Fruit fly (Drosophila melanogaster) whole organism, embryonic: ENCODE measurements around the gene CG31178.

Experiments used
- BEAF-32 ChIP-seq: fragments of 200-800 bp; sonication (Bioruptor generic); optimal IDR thresholded peaks from 3 replicates; lab custom pipeline; 2017; ENCODE audit warnings: missing biosample characterization, missing genetic modification characterization, mild to moderate bottlenecking, moderate library complexity, missing genetic modification reagents
- Bteb2 ChIP-seq: fragments of 200-800 bp; sonication (Bioruptor generic); optimal IDR thresholded peaks from 2 replicates; lab custom pipeline; 2016; ENCODE audit warnings: missing biosample characterization, missing genetic modification characterization
- CG10543 ChIP-seq: fragments of 200-800 bp; sonication (Bioruptor generic); optimal IDR thresholded peaks from 3 replicates; lab custom pipeline; 2017; ENCODE audit warnings: missing biosample characterization, mild to moderate bottlenecking, missing genetic modification characterization, moderate library complexity
- CG11085 ChIP-seq: fragments of 200-800 bp; sonication (Bioruptor generic); IDR thresholded peaks from 2 replicates; pipeline ENCODE4 v1.3.6; 2022; ENCODE audit warnings: missing biosample characterization, missing genetic modification characterization
- CG14441 ChIP-seq: fragments of 200-800 bp; sonication (Bioruptor generic); IDR thresholded peaks from 2 replicates; pipeline ENCODE4 v1.3.6; 2022; ENCODE audit warnings: missing biosample characterization, missing genetic modification characterization
- CG14710 ChIP-seq: fragments of 200-800 bp; sonication (Bioruptor generic); optimal IDR thresholded peaks from 3 replicates; lab custom pipeline; 2019; ENCODE audit warnings: missing biosample characterization, mild to moderate bottlenecking, missing genetic modification characterization, moderate library complexity
- CG17802 ChIP-seq: fragments of 200-800 bp; sonication (Bioruptor generic); optimal IDR thresholded peaks from 2 replicates; lab custom pipeline; 2018; ENCODE audit warnings: missing biosample characterization, mild to moderate bottlenecking, missing genetic modification characterization, moderate library complexity
- CG18619 ChIP-seq: fragments of 200-800 bp; sonication (Bioruptor generic); optimal IDR thresholded peaks from 3 replicates; lab custom pipeline; 2017; ENCODE audit warnings: missing biosample characterization, mild to moderate bottlenecking, missing genetic modification characterization
- CG2129 ChIP-seq: fragments of 200-800 bp; sonication (Bioruptor generic); IDR thresholded peaks from 2 replicates; pipeline ENCODE4 v1.3.6; 2022; ENCODE audit warnings: missing biosample characterization, missing genetic modification characterization; ENCODE audit not compliant: partially characterized antibody
- CG2889 ChIP-seq: fragments of 200-800 bp; sonication (Bioruptor generic); IDR thresholded peaks from 3 replicates; pipeline ENCODE4 v1.3.6; 2022; ENCODE audit warnings: missing biosample characterization, missing genetic modification characterization
- CG30431 ChIP-seq: fragments of 200-800 bp; sonication (Bioruptor generic); optimal IDR thresholded peaks from 2 replicates; lab custom pipeline; 2017; ENCODE audit warnings: missing biosample characterization, missing genetic modification characterization
- CG31441 ChIP-seq: fragments of 200-800 bp; sonication (Bioruptor generic); IDR thresholded peaks from 2 replicates; pipeline ENCODE4 v1.3.6; 2022; ENCODE audit warnings: missing biosample characterization, missing genetic modification characterization
- CG34224 ChIP-seq: fragments of 200-800 bp; sonication (Bioruptor generic); IDR thresholded peaks from 3 replicates; pipeline ENCODE4 v1.3.6; 2022; ENCODE audit warnings: missing biosample characterization, missing genetic modification characterization; ENCODE audit not compliant: partially characterized antibody
- CG3838 ChIP-seq: fragments of 200-800 bp; sonication (Bioruptor generic); optimal IDR thresholded peaks from 3 replicates; lab custom pipeline; 2016; ENCODE audit warnings: missing biosample characterization, missing genetic modification characterization
- CG3847 ChIP-seq: fragments of 200-800 bp; sonication (Bioruptor generic); IDR thresholded peaks from 2 replicates; pipeline ENCODE4 v1.3.6; 2022; ENCODE audit warnings: missing biosample characterization, missing genetic modification characterization
- CG5245 ChIP-seq: fragments of 200-800 bp; sonication (Bioruptor generic); optimal IDR thresholded peaks from 3 replicates; lab custom pipeline; 2016; ENCODE audit warnings: missing biosample characterization, missing genetic modification characterization
- CG6272 ChIP-seq: fragments of 200-800 bp; sonication (Bioruptor generic); IDR thresholded peaks from 2 replicates; pipeline ENCODE4 v1.3.6; 2022; ENCODE audit warnings: missing biosample characterization, missing genetic modification characterization
- CG7839 ChIP-seq: fragments of 200-800 bp; sonication (Bioruptor generic); optimal IDR thresholded peaks from 3 replicates; lab custom pipeline; 2018; ENCODE audit warnings: missing biosample characterization, mild to moderate bottlenecking, missing genetic modification characterization, moderate library complexity
- CG7963 ChIP-seq: fragments of 200-800 bp; sonication (Bioruptor generic); IDR thresholded peaks from 3 replicates; pipeline ENCODE4 v1.3.6; 2022; ENCODE audit warnings: missing biosample characterization, missing genetic modification characterization; ENCODE audit not compliant: partially characterized antibody
- CG7987 ChIP-seq: fragments of 200-800 bp; sonication (Bioruptor generic); optimal IDR thresholded peaks from 2 replicates; lab custom pipeline; 2018; ENCODE audit warnings: missing biosample characterization, mild to moderate bottlenecking, missing genetic modification characterization, moderate library complexity
- D19B ChIP-seq: fragments of 200-800 bp; sonication (Bioruptor generic); optimal IDR thresholded peaks from 2 replicates; lab custom pipeline; 2017; ENCODE audit warnings: missing biosample characterization, mild to moderate bottlenecking, missing genetic modification characterization
- Dek ChIP-seq: fragments of 200-800 bp; sonication (Bioruptor generic); optimal IDR thresholded peaks from 3 replicates; lab custom pipeline; 2019; ENCODE audit warnings: missing biosample characterization, mild to moderate bottlenecking, missing genetic modification characterization, moderate library complexity
- HmgD ChIP-seq: fragments of 200-800 bp; sonication (Bioruptor generic); optimal IDR thresholded peaks from 3 replicates; lab custom pipeline; 2016; ENCODE audit warnings: missing biosample characterization, missing genetic modification characterization
- Hmx ChIP-seq: fragments of 200-800 bp; sonication (Bioruptor generic); optimal IDR thresholded peaks from 2 replicates; lab custom pipeline; 2016; ENCODE audit warnings: missing biosample characterization, missing genetic modification characterization
- Opbp ChIP-seq: fragments of 200-800 bp; sonication (Bioruptor generic); IDR thresholded peaks from 3 replicates; pipeline ENCODE4 v1.3.6; 2022; ENCODE audit warnings: missing biosample characterization, missing genetic modification characterization; ENCODE audit not compliant: partially characterized antibody
- Six4 ChIP-seq: fragments of 200-800 bp; sonication (Bioruptor generic); optimal IDR thresholded peaks from 2 replicates; lab custom pipeline; 2016; ENCODE audit warnings: missing biosample characterization, missing genetic modification characterization
- Sry-δ ChIP-seq: fragments of 200-800 bp; sonication (Bioruptor generic); optimal IDR thresholded peaks from 2 replicates; lab custom pipeline; 2016; ENCODE audit warnings: missing biosample characterization, missing genetic modification characterization
- bigmax ChIP-seq: fragments of 200-800 bp; sonication (Bioruptor generic); optimal IDR thresholded peaks from 2 replicates; lab custom pipeline; 2018; ENCODE audit warnings: missing biosample characterization, mild to moderate bottlenecking, missing genetic modification characterization
- ci ChIP-seq: fragments of 200-800 bp; sonication (Bioruptor generic); IDR thresholded peaks from 3 replicates; pipeline ENCODE4 v1.3.6; 2022; ENCODE audit warnings: missing biosample characterization, missing genetic modification characterization
- dan ChIP-seq: fragments of 200-800 bp; sonication (Bioruptor generic); IDR thresholded peaks from 2 replicates; pipeline ENCODE4 v1.3.6; 2022; ENCODE audit warnings: missing biosample characterization, missing genetic modification characterization
- emc ChIP-seq: fragments of 200-800 bp; sonication (Bioruptor generic); optimal IDR thresholded peaks from 2 replicates; lab custom pipeline; 2016; ENCODE audit warnings: missing biosample characterization, missing genetic modification characterization
- eve ChIP-seq, 2 experiments: fragments of >200 bp; optimal IDR thresholded peaks; 2 replicates each; lab custom pipeline; 2017; ENCODE audit warnings: missing biosample characterization in 2 of 2, missing genetic modification characterization in 2 of 2
- gce ChIP-seq: fragments of 200-800 bp; sonication (Bioruptor generic); IDR thresholded peaks from 3 replicates; pipeline ENCODE4 v1.3.6; 2022; ENCODE audit warnings: missing biosample characterization, missing genetic modification characterization
- gsb ChIP-seq: fragments of 200-800 bp; sonication (Bioruptor generic); IDR thresholded peaks from 2 replicates; pipeline ENCODE4 v1.3.6; 2022; ENCODE audit warnings: missing biosample characterization, missing genetic modification characterization
- ham ChIP-seq: fragments of 200-800 bp; sonication (Bioruptor generic); IDR thresholded peaks from 2 replicates; pipeline ENCODE4 v1.3.6; 2022; ENCODE audit warnings: missing biosample characterization, missing genetic modification characterization
- hb ChIP-seq: fragments of 200-800 bp; sonication (Bioruptor generic); IDR thresholded peaks from 3 replicates; pipeline ENCODE4 v1.3.6; 2022; ENCODE audit warnings: missing biosample characterization, missing genetic modification characterization; ENCODE audit not compliant: partially characterized antibody
- ind ChIP-seq: fragments of 200-800 bp; sonication (Bioruptor generic); optimal IDR thresholded peaks from 3 replicates; lab custom pipeline; 2016; ENCODE audit warnings: missing biosample characterization, missing genetic modification characterization
- ken ChIP-seq: fragments of 200-800 bp; sonication (Bioruptor generic); IDR thresholded peaks from 3 replicates; pipeline ENCODE4 v1.3.6; 2022; ENCODE audit warnings: missing biosample characterization, missing genetic modification characterization
- luna ChIP-seq: fragments of 200-800 bp; sonication (Bioruptor generic); optimal IDR thresholded peaks from 2 replicates; lab custom pipeline; 2016; ENCODE audit warnings: missing biosample characterization, missing genetic modification characterization
- otp ChIP-seq: fragments of 200-800 bp; sonication (Bioruptor generic); IDR thresholded peaks from 3 replicates; pipeline ENCODE4, ENCODE4 v1.3.6; 2022; ENCODE audit warnings: missing biosample characterization, missing genetic modification characterization
- pros ChIP-seq: fragments of 200-800 bp; sonication (Bioruptor generic); optimal IDR thresholded peaks from 3 replicates; lab custom pipeline; 2019; ENCODE audit warnings: missing biosample characterization, mild to moderate bottlenecking, missing genetic modification characterization, moderate library complexity
- rib ChIP-seq: fragments of 200-800 bp; sonication (Bioruptor generic); IDR thresholded peaks from 2 replicates; pipeline ENCODE4 v1.3.6; 2022; ENCODE audit warnings: missing biosample characterization, missing genetic modification characterization
- row ChIP-seq: fragments of 200-800 bp; sonication (Bioruptor generic); IDR thresholded peaks from 3 replicates; pipeline ENCODE4 v1.3.6; 2022; ENCODE audit warnings: missing biosample characterization, missing genetic modification characterization
- run ChIP-seq: fragments of 200-800 bp; sonication (Bioruptor generic); optimal IDR thresholded peaks from 3 replicates; lab custom pipeline; 2018; ENCODE audit warnings: missing biosample characterization, mild to moderate bottlenecking, missing genetic modification characterization
- sc ChIP-seq, 3 experiments: fragments of >200 bp in 2 of 3; fragments of 200-800 bp in 1 of 3; sonication (Bioruptor generic) in 1 of 3; optimal IDR thresholded peaks; 2 replicates in 2 of 3; 3 replicates in 1 of 3; lab custom pipeline; 2017; ENCODE audit warnings: mild to moderate bottlenecking in 1 of 3, missing biosample characterization in 1 of 3, missing genetic modification characterization in 1 of 3, missing genetic modification reagents in 1 of 3
- sima ChIP-seq: fragments of 200-800 bp; sonication (Bioruptor generic); optimal IDR thresholded peaks from 2 replicates; lab custom pipeline; 2016; ENCODE audit warnings: missing biosample characterization, missing genetic modification characterization
- slp2 ChIP-seq: fragments of 200-800 bp; sonication (Bioruptor generic); optimal IDR thresholded peaks from 2 replicates; lab custom pipeline; 2016; ENCODE audit warnings: missing biosample characterization, missing genetic modification characterization
- tna ChIP-seq: fragments of 200-800 bp; sonication (Bioruptor generic); IDR thresholded peaks from 2 replicates; pipeline ENCODE4 v1.3.6; 2022; ENCODE audit warnings: missing biosample characterization, missing genetic modification characterization; ENCODE audit not compliant: partially characterized antibody
- unpg ChIP-seq: fragments of 200-800 bp; sonication (Bioruptor generic); optimal IDR thresholded peaks from 3 replicates; lab custom pipeline; 2018; ENCODE audit warnings: missing biosample characterization, mild to moderate bottlenecking, missing genetic modification characterization, moderate library complexity
- wor ChIP-seq: fragments of 200-800 bp; sonication (Bioruptor generic); IDR thresholded peaks from 2 replicates; pipeline ENCODE4 v1.3.6; 2022; ENCODE audit warnings: missing biosample characterization, missing genetic modification characterization
- zen2 ChIP-seq: fragments of 200-800 bp; sonication (Bioruptor generic); IDR thresholded peaks from 3 replicates; pipeline ENCODE4 v1.3.6; 2022; ENCODE audit warnings: missing biosample characterization, missing genetic modification characterization; ENCODE audit not compliant: partially characterized antibody

Gene CG31178

dm6 chr3R:21874982-21875466, 1.5 kb downstream of the CG31178 start, which contains the start of gene CG6656 (continued):
- TF ChIP-seq dan (GFP tag; lab: Robert Waterston, UW) (no peak), CG10543 (GFP tag; lab: Kevin White, UChicago) (peak; percentile 75), CG34224 (peak; percentile 25; the same call in 1 of the 3 replicates), luna (no peak), CG7963 (GFP tag; lab: Robert Waterston, UW) (no peak), CG3847 (GFP tag; lab: Robert Waterston, UW) (no peak), CG6272 (GFP tag; lab: Robert Waterston, UW) (no peak), hb (GFP tag; lab: Robert Waterston, UW) (0 out of 3 replicates have a peak, but pooled peaks have one; percentile 18), ci (GFP tag; lab: Robert Waterston, UW) (peak; percentile 63; the same call in 2 of the 3 replicates), CG11085 (GFP tag; lab: Robert Waterston, UW) (no peak), CG14441 (GFP tag; lab: Robert Waterston, UW) (0 out of 2 replicates have a peak, but pooled peaks have one; percentile 17), wor (GFP tag; lab: Robert Waterston, UW) (no peak), gsb (no peak), CG7987 (GFP tag; lab: Kevin White, UChicago) (no peak), CG7839 (tag; lab: Kevin White, UChicago) (no peak), run (tag; lab: Kevin White, UChicago) (no peak), CG14710 (tag; lab: Kevin White, UChicago) (no peak), Opbp (no peak), CG5245 (GFP tag; lab: Kevin White, UChicago) (no peak), BEAF-32 (GFP tag; lab: Kevin White, UChicago) (no peak), unpg (GFP tag; lab: Kevin White, UChicago) (no peak), row (GFP tag; lab: Robert Waterston, UW) (peak; percentile 39; the same call in 2 of the 3 replicates), tna (GFP tag; lab: Robert Waterston, UW) (no peak), CG31441 (GFP tag; lab: Robert Waterston, UW) (no peak), CG18619 (GFP tag; lab: Kevin White, UChicago) (peak; percentile 5), CG2889 (GFP tag; lab: Robert Waterston, UW) (no peak), pros (GFP tag; lab: Kevin White, UChicago) (no peak), bigmax (GFP tag; lab: Kevin White, UChicago) (no peak), HmgD (GFP tag; lab: Kevin White, UChicago) (no peak), CG3838 (GFP tag; lab: Kevin White, UChicago) (no peak), otp (GFP tag; lab: Robert Waterston, UW) (no peak), rib (GFP tag; lab: Robert Waterston, UW) (peak; percentile 90), ind (GFP tag; lab: Kevin White, UChicago) (no peak), D19B (peak; percentile 95), CG2129 (GFP tag; lab: Robert Waterston, UW) (no peak), zen2 (GFP tag; lab: Robert Waterston, UW) (no peak), ken (no peak), CG17802 (tag; lab: Kevin White, UChicago) (no peak), sc (optimal IDR thresholded peaks at IDR 0.05; lab: Kevin White, UChicago) (no peak), sc (GFP tag; optimal IDR thresholded peaks at IDR 0.05; lab: Kevin White, UChicago) (no peak), sima (GFP tag; lab: Kevin White, UChicago) (no peak), gce (GFP tag; lab: Robert Waterston, UW) (no peak), ham (no peak), Dek (tag; lab: Kevin White, UChicago) (no peak), Sry-δ (GFP tag; lab: Kevin White, UChicago) (no peak), CG30431 (GFP tag; lab: Kevin White, UChicago) (no peak), emc (GFP tag; lab: Kevin White, UChicago) (no peak), Hmx (no peak), Bteb2 (GFP tag; lab: Kevin White, UChicago) (no peak), Six4 (GFP tag; lab: Kevin White, UChicago) (no peak), slp2 (GFP tag; lab: Kevin White, UChicago) (no peak), eve (GFP tag; optimal IDR thresholded peaks at IDR 0.05; lab: Kevin White, UChicago) (no peak)
